Worm (Caenorhabditis elegans): Measurements from ENCODE around the gene K08D9.6.

- TF ChIP-seq F49E8.2 (tag; optimal IDR thresholded peaks at IDR 0.05; ENCODE audit: borderline replicate concordance) (no peak), nhr-28 (tag; optimal IDR thresholded peaks at IDR 0.05) (no peak), unc-39 (tag; optimal IDR thresholded peaks at IDR 0.05) (no peak), ama-1 (optimal IDR thresholded peaks at IDR 0.05) (no peak), mxl-3 (GFP tag; optimal IDR thresholded peaks at IDR 0.05) (no peak), nhr-10 (tag; optimal IDR thresholded peaks at IDR 0.05) (no peak), skn-1 (tag; optimal IDR thresholded peaks at IDR 0.05) (no peak)
Observed at ce11 chrV:3244703-3245102, 9.9 kb upstream of the K08D9.6 start, which contains the start of gene srj-7.
